Fruit fly (Drosophila melanogaster) whole organism, embryonic: ENCODE data around the gene CG8097.

ENCODE experiments used
- ATbp ChIP-seq: fragments of 200-800 bp; sonication (Bioruptor generic); optimal IDR thresholded peaks from 2 replicates; lab custom pipeline; 2017; ENCODE audit warnings: missing biosample characterization, mild to moderate bottlenecking, missing genetic modification characterization, missing genetic modification reagents
- Ada2b ChIP-seq: fragments of 200-800 bp; sonication (Bioruptor generic); IDR thresholded peaks from 2 replicates; pipeline ENCODE4 v1.3.6; 2022; ENCODE audit warnings: missing biosample characterization, missing genetic modification characterization
- Atf3 ChIP-seq: fragments of 200-800 bp; sonication (Bioruptor generic); optimal IDR thresholded peaks from 3 replicates; lab custom pipeline; 2016; ENCODE audit warnings: missing biosample characterization, missing genetic modification characterization
- BEAF-32 ChIP-seq: fragments of 200-800 bp; sonication (Bioruptor generic); optimal IDR thresholded peaks from 3 replicates; lab custom pipeline; 2017; ENCODE audit warnings: missing biosample characterization, missing genetic modification characterization, mild to moderate bottlenecking, moderate library complexity, missing genetic modification reagents
- CG10654 ChIP-seq: fragments of 200-800 bp; sonication (Bioruptor generic); optimal IDR thresholded peaks from 2 replicates; lab custom pipeline; 2016; ENCODE audit warnings: missing biosample characterization, missing genetic modification characterization
- CG11247 ChIP-seq: fragments of 200-800 bp; sonication (Bioruptor generic); IDR thresholded peaks from 2 replicates; pipeline ENCODE4 v1.3.6; 2022; ENCODE audit warnings: missing biosample characterization, missing genetic modification characterization
- CG11398 ChIP-seq: fragments of 200-800 bp; sonication (Bioruptor generic); optimal IDR thresholded peaks from 2 replicates; lab custom pipeline; 2016; ENCODE audit warnings: missing biosample characterization, missing genetic modification characterization
- CG11456 ChIP-seq: fragments of 200-800 bp; sonication (Bioruptor generic); IDR thresholded peaks from 3 replicates; pipeline ENCODE4 v1.3.6; 2022; ENCODE audit warnings: missing biosample characterization, missing genetic modification characterization
- CG11504 ChIP-seq: fragments of 200-800 bp; sonication (Bioruptor generic); optimal IDR thresholded peaks from 3 replicates; lab custom pipeline; 2019; ENCODE audit warnings: missing biosample characterization, mild to moderate bottlenecking, missing genetic modification characterization, moderate library complexity
- CG12104 ChIP-seq: fragments of 200-800 bp; sonication (Bioruptor generic); optimal IDR thresholded peaks from 3 replicates; lab custom pipeline; 2016; ENCODE audit warnings: missing biosample characterization, missing genetic modification characterization
- CG12391 ChIP-seq: fragments of 200-800 bp; sonication (Bioruptor generic); optimal IDR thresholded peaks from 3 replicates; lab custom pipeline; 2018; ENCODE audit warnings: missing biosample characterization, mild to moderate bottlenecking, missing genetic modification characterization, moderate library complexity
- CG14667 ChIP-seq: fragments of 200-800 bp; sonication (Bioruptor generic); IDR thresholded peaks from 2 replicates; pipeline ENCODE4 v1.3.6; 2022; ENCODE audit warnings: missing biosample characterization, missing genetic modification characterization
- CG15269 ChIP-seq: fragments of 200-800 bp; sonication (Bioruptor generic); optimal IDR thresholded peaks from 2 replicates; lab custom pipeline; 2018; ENCODE audit warnings: missing biosample characterization, mild to moderate bottlenecking, missing genetic modification characterization, moderate library complexity
- CG16813 ChIP-seq: fragments of 200-800 bp; sonication (Bioruptor generic); IDR thresholded peaks from 3 replicates; pipeline ENCODE4 v1.3.6; 2022; ENCODE audit warnings: missing biosample characterization, missing genetic modification characterization; ENCODE audit not compliant: partially characterized antibody
- CG16815 ChIP-seq: fragments of 200-800 bp; sonication (Bioruptor generic); optimal IDR thresholded peaks from 3 replicates; lab custom pipeline; 2017; ENCODE audit warnings: missing biosample characterization, mild to moderate bottlenecking, missing genetic modification characterization
- CG16863 ChIP-seq: fragments of 200-800 bp; sonication (Bioruptor generic); optimal IDR thresholded peaks from 3 replicates; lab custom pipeline; 2016; ENCODE audit warnings: missing biosample characterization, missing genetic modification characterization
- CG17328 ChIP-seq: fragments of 200-800 bp; sonication (Bioruptor generic); IDR thresholded peaks from 2 replicates; pipeline ENCODE4 v1.3.6; 2022; ENCODE audit warnings: missing biosample characterization, missing genetic modification characterization
- CG18262 ChIP-seq: fragments of 200-800 bp; optimal IDR thresholded peaks from 3 replicates; lab custom pipeline; 2019; ENCODE audit warnings: missing biosample characterization, mild to moderate bottlenecking, missing genetic modification characterization, moderate library complexity
- CG1832 ChIP-seq: fragments of 200-800 bp; sonication (Bioruptor generic); optimal IDR thresholded peaks from 2 replicates; lab custom pipeline; 2017; ENCODE audit warnings: missing biosample characterization, mild to moderate bottlenecking, missing genetic modification characterization, inconsistent platforms
- CG4404 ChIP-seq: fragments of 200-800 bp; sonication (Bioruptor generic); IDR thresholded peaks from 2 replicates; pipeline ENCODE4 v1.3.6; 2022; ENCODE audit warnings: missing biosample characterization, missing genetic modification characterization
- CG6254 ChIP-seq: fragments of 200-800 bp; sonication (Bioruptor generic); optimal IDR thresholded peaks from 3 replicates; lab custom pipeline; 2017; ENCODE audit warnings: mild to moderate bottlenecking, missing biosample characterization, missing genetic modification reagents, missing genetic modification characterization
- CG6272 ChIP-seq: fragments of 200-800 bp; sonication (Bioruptor generic); IDR thresholded peaks from 2 replicates; pipeline ENCODE4 v1.3.6; 2022; ENCODE audit warnings: missing biosample characterization, missing genetic modification characterization
- CG8089 ChIP-seq: fragments of 200-800 bp; sonication (Bioruptor generic); optimal IDR thresholded peaks from 3 replicates; lab custom pipeline; 2016; ENCODE audit warnings: missing biosample characterization, missing genetic modification characterization
- CG8478 ChIP-seq: fragments of >200 bp; optimal IDR thresholded peaks from 2 replicates; lab custom pipeline; 2018
- CoRest ChIP-seq: fragments of 200-800 bp; sonication (Bioruptor generic); optimal IDR thresholded peaks from 3 replicates; lab custom pipeline; 2018; ENCODE audit warnings: missing biosample characterization, mild to moderate bottlenecking, missing genetic modification characterization, moderate library complexity
- Deaf1 ChIP-seq: fragments of 200-800 bp; optimal IDR thresholded peaks from 3 replicates; lab custom pipeline; 2019; ENCODE audit warnings: missing biosample characterization, mild to moderate bottlenecking, missing genetic modification characterization, moderate library complexity
- E2f2 ChIP-seq: fragments of 200-800 bp; sonication (Bioruptor generic); IDR thresholded peaks from 2 replicates; pipeline ENCODE4 v1.3.6; 2022; ENCODE audit warnings: missing biosample characterization, missing genetic modification characterization
- ERR ChIP-seq: fragments of 200-800 bp; sonication (Bioruptor generic); optimal IDR thresholded peaks from 2 replicates; lab custom pipeline; 2016; ENCODE audit warnings: missing biosample characterization, missing genetic modification characterization
- Hand ChIP-seq: fragments of 200-800 bp; sonication (Bioruptor generic); optimal IDR thresholded peaks from 2 replicates; lab custom pipeline; 2017; ENCODE audit warnings: mild to moderate bottlenecking, missing biosample characterization, missing genetic modification reagents, missing genetic modification characterization
- Lpt ChIP-seq: fragments of >200 bp; optimal IDR thresholded peaks from 2 replicates; lab custom pipeline; 2018; ENCODE audit warnings: missing biosample characterization, missing genetic modification characterization
- MESR4 ChIP-seq: fragments of 200-800 bp; sonication (Bioruptor generic); optimal IDR thresholded peaks from 2 replicates; lab custom pipeline; 2018; ENCODE audit warnings: missing biosample characterization, mild to moderate bottlenecking, missing genetic modification characterization, moderate library complexity
- NC2α ChIP-seq: fragments of 200-800 bp; sonication (Bioruptor generic); optimal IDR thresholded peaks from 2 replicates; lab custom pipeline; 2016; ENCODE audit warnings: missing biosample characterization, missing genetic modification characterization
- Side ChIP-seq: fragments of 200-800 bp; sonication (Bioruptor generic); optimal IDR thresholded peaks from 2 replicates; lab custom pipeline; 2016; ENCODE audit warnings: missing biosample characterization, missing genetic modification characterization
- abd-A ChIP-seq: fragments of 200-800 bp; sonication (Bioruptor generic); optimal IDR thresholded peaks from 3 replicates; lab custom pipeline; 2019; ENCODE audit warnings: missing biosample characterization, mild to moderate bottlenecking, missing genetic modification characterization, moderate library complexity
- bsh ChIP-seq, 2 experiments: fragments of 200-800 bp; sonication (Bioruptor generic); optimal IDR thresholded peaks; 2 replicates each; lab custom pipeline; 2017 to 2018; ENCODE audit warnings: mild to moderate bottlenecking in 2 of 2, missing biosample characterization in 2 of 2, missing genetic modification characterization in 2 of 2, moderate library complexity in 1 of 2
- caup ChIP-seq: fragments of 200-800 bp; sonication (Bioruptor generic); optimal IDR thresholded peaks from 3 replicates; lab custom pipeline; 2017; ENCODE audit warnings: missing biosample characterization, mild to moderate bottlenecking, missing genetic modification characterization, moderate library complexity; ENCODE audit not compliant: severe bottlenecking
- dmrt11E ChIP-seq: fragments of 200-800 bp; sonication (Bioruptor generic); optimal IDR thresholded peaks from 3 replicates; lab custom pipeline; 2018; ENCODE audit warnings: missing biosample characterization, mild to moderate bottlenecking, missing genetic modification characterization, moderate library complexity
- dmrt99B ChIP-seq: fragments of 200-800 bp; sonication (Bioruptor generic); optimal IDR thresholded peaks from 2 replicates; lab custom pipeline; 2018; ENCODE audit warnings: missing biosample characterization, mild to moderate bottlenecking, missing genetic modification characterization, moderate library complexity
- fd3F ChIP-seq: fragments of 200-800 bp; sonication (Bioruptor generic); optimal IDR thresholded peaks from 2 replicates; lab custom pipeline; 2018; ENCODE audit warnings: missing biosample characterization, mild to moderate bottlenecking, missing genetic modification characterization, moderate library complexity
- fu2 ChIP-seq: fragments of 200-800 bp; sonication (Bioruptor generic); optimal IDR thresholded peaks from 2 replicates; lab custom pipeline; 2016; ENCODE audit warnings: missing biosample characterization, missing genetic modification characterization
- kay ChIP-seq: fragments of 200-800 bp; sonication (Bioruptor generic); optimal IDR thresholded peaks from 2 replicates; lab custom pipeline; 2016; ENCODE audit warnings: missing biosample characterization, missing genetic modification characterization
- lilli ChIP-seq: fragments of 200-800 bp; sonication (Bioruptor generic); optimal IDR thresholded peaks from 3 replicates; lab custom pipeline; 2016; ENCODE audit warnings: missing biosample characterization, missing genetic modification characterization
- nom ChIP-seq: fragments of 200-800 bp; sonication (Bioruptor generic); optimal IDR thresholded peaks from 2 replicates; lab custom pipeline; 2017; ENCODE audit warnings: missing biosample characterization, missing genetic modification characterization, mild to moderate bottlenecking, moderate library complexity, missing genetic modification reagents
- pita ChIP-seq: fragments of 200-800 bp; sonication (Bioruptor generic); optimal IDR thresholded peaks from 2 replicates; lab custom pipeline; 2017; ENCODE audit warnings: missing biosample characterization, mild to moderate bottlenecking, missing genetic modification characterization
- sens ChIP-seq: fragments of 200-800 bp; sonication (Bioruptor generic); peaks from one replicate; lab custom pipeline; 2016; ENCODE audit warnings: missing biosample characterization, missing genetic modification characterization
- sisA ChIP-seq: fragments of 200-800 bp; sonication (Bioruptor generic); IDR thresholded peaks from 2 replicates; pipeline ENCODE4 v1.3.6; 2022; ENCODE audit warnings: missing biosample characterization, missing genetic modification characterization
- unpg ChIP-seq: fragments of 200-800 bp; sonication (Bioruptor generic); optimal IDR thresholded peaks from 3 replicates; lab custom pipeline; 2018; ENCODE audit warnings: missing biosample characterization, mild to moderate bottlenecking, missing genetic modification characterization, moderate library complexity
- vfl ChIP-seq: fragments of 200-800 bp; sonication (Bioruptor generic); optimal IDR thresholded peaks from 2 replicates; lab custom pipeline; 2016; ENCODE audit warnings: missing biosample characterization, missing genetic modification characterization
- vvl ChIP-seq: fragments of 200-800 bp; sonication (Bioruptor generic); IDR thresholded peaks from 2 replicates; pipeline ENCODE4 v1.3.6; 2022; ENCODE audit warnings: missing biosample characterization, missing genetic modification characterization

CG8097 gene

dm6 chrX:15591721-15592491 lies 8.9 kb downstream of the CG8097 start (continued):
- TF ChIP-seq CG17328 (GFP tag; lab: Robert Waterston, UW) (peak; percentile 41; the same call in 1 of the 2 replicates), E2f2 (peak; percentile 32; the same call in 1 of the 2 replicates), bsh (GFP tag; optimal IDR thresholded peaks at IDR 0.05; lab: Kevin White, UChicago) (peak in 1 of 2 experiments; percentile 57), CG11456 (GFP tag; lab: Robert Waterston, UW) (peak; percentile 49; the same call in 1 of the 3 replicates), dmrt11E (tag; lab: Kevin White, UChicago) (peak; percentile 18), CG12104 (GFP tag; lab: Kevin White, UChicago) (no peak), kay (peak; percentile 13), Deaf1 (tag; lab: Kevin White, UChicago) (no peak), CG16813 (GFP tag; lab: Robert Waterston, UW) (no peak), Hand (GFP tag; lab: Kevin White, UChicago) (peak; percentile 1), MESR4 (no peak), dmrt99B (tag; lab: Kevin White, UChicago) (peak; percentile 56), ERR (GFP tag; lab: Kevin White, UChicago) (no peak), CG11504 (peak; percentile 58), CG14667 (no peak), CG16815 (GFP tag; lab: Kevin White, UChicago) (peak; percentile 30), fd3F (GFP tag; lab: Kevin White, UChicago) (no peak), CG8089 (peak; percentile 6), NC2α (GFP tag; lab: Kevin White, UChicago) (no peak), Lpt (no peak), Side (peak; percentile 7), sisA (GFP tag; lab: Robert Waterston, UW) (0 out of 2 replicates have a peak, but pooled peaks have one; percentile 24), CG8478 (lab: Kevin White, UChicago) (no peak), vfl (GFP tag; lab: Kevin White, UChicago) (no peak), CG10654 (GFP tag; lab: Kevin White, UChicago) (peak; percentile 28), CG11247 (GFP tag; lab: Robert Waterston, UW) (no peak), nom (no peak), sens (GFP tag; lab: Kevin White, UChicago) (peak; percentile 82), CG4404 (no peak), CoRest (tag; lab: Kevin White, UChicago) (peak; percentile 41), ATbp (peak; percentile 68), Ada2b (GFP tag; lab: Robert Waterston, UW) (peak; percentile 29; the same call in 1 of the 2 replicates), fu2 (no peak), CG6254 (GFP tag; lab: Kevin White, UChicago) (peak; percentile 16), caup (GFP tag; lab: Kevin White, UChicago) (no peak), CG11398 (peak; percentile 10), CG16863 (GFP tag; lab: Kevin White, UChicago) (peak; percentile 21), lilli (GFP tag; lab: Kevin White, UChicago) (peak; percentile 36), abd-A (tag; lab: Kevin White, UChicago) (no peak), CG12391 (peak; percentile 51), CG15269 (tag; lab: Kevin White, UChicago) (peak; percentile 54), CG6272 (GFP tag; lab: Robert Waterston, UW) (peak; percentile 34; the same call in 1 of the 2 replicates), CG18262 (tag; lab: Kevin White, UChicago) (peak; percentile 16), unpg (GFP tag; lab: Kevin White, UChicago) (peak; percentile 58), pita (GFP tag; lab: Kevin White, UChicago) (no peak), BEAF-32 (GFP tag; lab: Kevin White, UChicago) (no peak), Atf3 (GFP tag; lab: Kevin White, UChicago) (no peak), CG1832 (no peak), vvl (peak; percentile 59)
